Fruit fly (Drosophila melanogaster) whole organism, adult: Measurements from ENCODE around the gene CG13000.

Experiments used
- CG7045 ChIP-seq: fragments of 200-800 bp; sonication (Bioruptor generic); optimal IDR thresholded peaks from 2 replicates; lab custom pipeline; 2017; ENCODE audit warnings: missing biosample characterization, mild to moderate bottlenecking, missing genetic modification characterization
- cnc ChIP-seq, 2 experiments: fragments of >200 bp; optimal IDR thresholded peaks; 2 replicates each; lab custom pipeline; 2017
- toe ChIP-seq: fragments of 200-800 bp; sonication (Bioruptor generic); optimal IDR thresholded peaks from 2 replicates; lab custom pipeline; 2016; ENCODE audit warnings: missing biosample characterization, missing genetic modification characterization

DNA sequence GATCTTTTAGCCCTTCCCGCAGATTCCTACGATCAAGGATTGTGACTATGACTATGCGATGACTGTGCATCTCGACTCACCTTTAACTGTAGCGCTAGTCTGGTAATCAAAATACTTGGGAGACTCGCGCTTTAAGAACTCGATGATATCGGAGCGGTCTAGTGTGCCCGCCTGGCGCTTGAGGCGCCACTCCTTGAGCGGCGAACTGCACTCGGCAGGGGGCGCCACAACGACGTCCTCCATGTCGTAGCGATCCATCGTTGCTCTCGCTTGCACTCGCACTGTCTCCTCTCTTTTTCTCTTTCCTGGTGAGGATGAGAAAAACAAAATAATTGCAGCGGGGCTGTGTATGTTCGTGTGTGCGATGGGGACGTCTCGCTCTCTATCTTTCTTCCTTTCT, 19.1 kb upstream of the CG13000 start:
- TF ChIP-seq cnc (optimal IDR thresholded peaks at IDR 0.05; lab: Kevin White, UChicago), result no peak
- no peak for TF ChIP-seq toe (GFP tag; lab: Kevin White, UChicago)
- no peak for TF ChIP-seq CG7045
